Fruit fly (Drosophila melanogaster) whole organism, embryonic: ENCODE measurements around the gene Prp18.

Experiments
- Adf1 ChIP-seq: fragments of 200-800 bp; sonication (Bioruptor generic); IDR thresholded peaks from 2 replicates; pipeline ENCODE4 v1.3.6; 2022; ENCODE audit warnings: missing biosample characterization, missing genetic modification characterization
- C15 ChIP-seq: fragments of 200-800 bp; sonication (Bioruptor generic); IDR thresholded peaks from 3 replicates; pipeline ENCODE4 v1.3.6; 2022; ENCODE audit warnings: missing biosample characterization, missing genetic modification characterization
- CG11085 ChIP-seq: fragments of 200-800 bp; sonication (Bioruptor generic); IDR thresholded peaks from 2 replicates; pipeline ENCODE4 v1.3.6; 2022; ENCODE audit warnings: missing biosample characterization, missing genetic modification characterization
- CG11247 ChIP-seq: fragments of 200-800 bp; sonication (Bioruptor generic); IDR thresholded peaks from 2 replicates; pipeline ENCODE4 v1.3.6; 2022; ENCODE audit warnings: missing biosample characterization, missing genetic modification characterization
- CG11456 ChIP-seq: fragments of 200-800 bp; sonication (Bioruptor generic); IDR thresholded peaks from 3 replicates; pipeline ENCODE4 v1.3.6; 2022; ENCODE audit warnings: missing biosample characterization, missing genetic modification characterization
- CG11504 ChIP-seq: fragments of 200-800 bp; sonication (Bioruptor generic); optimal IDR thresholded peaks from 3 replicates; lab custom pipeline; 2019; ENCODE audit warnings: missing biosample characterization, mild to moderate bottlenecking, missing genetic modification characterization, moderate library complexity
- CG12391 ChIP-seq: fragments of 200-800 bp; sonication (Bioruptor generic); optimal IDR thresholded peaks from 3 replicates; lab custom pipeline; 2018; ENCODE audit warnings: missing biosample characterization, mild to moderate bottlenecking, missing genetic modification characterization, moderate library complexity
- CG13894 ChIP-seq: fragments of 200-800 bp; sonication (Bioruptor generic); optimal IDR thresholded peaks from 3 replicates; lab custom pipeline; 2018; ENCODE audit warnings: missing biosample characterization, mild to moderate bottlenecking, missing genetic modification characterization, moderate library complexity
- CG1529 ChIP-seq: fragments of 200-800 bp; sonication (Bioruptor generic); optimal IDR thresholded peaks from 3 replicates; lab custom pipeline; 2018; ENCODE audit warnings: missing biosample characterization, missing genetic modification characterization
- CG15479 ChIP-seq: fragments of 200-800 bp; sonication (Bioruptor generic); optimal IDR thresholded peaks from 3 replicates; lab custom pipeline; 2019; ENCODE audit warnings: missing biosample characterization, mild to moderate bottlenecking, missing genetic modification characterization, moderate library complexity
- CG2116 ChIP-seq: fragments of 200-800 bp; sonication (Bioruptor generic); optimal IDR thresholded peaks from 3 replicates; lab custom pipeline; 2018; ENCODE audit warnings: missing biosample characterization, mild to moderate bottlenecking, missing genetic modification characterization
- CG2199 ChIP-seq: fragments of 200-800 bp; sonication (Bioruptor generic); IDR thresholded peaks from 3 replicates; pipeline ENCODE4 v1.3.6; 2022; ENCODE audit warnings: missing biosample characterization, missing genetic modification characterization
- CG31224 ChIP-seq: fragments of 200-800 bp; sonication (Bioruptor generic); IDR thresholded peaks from 2 replicates; pipeline ENCODE4 v1.3.6; 2022; ENCODE audit warnings: missing biosample characterization, missing genetic modification characterization
- CG32772 ChIP-seq: fragments of 200-800 bp; sonication (Bioruptor generic); IDR thresholded peaks from 2 replicates; pipeline ENCODE4 v1.3.6; 2022; ENCODE audit warnings: missing biosample characterization, missing genetic modification characterization
- CG3407 ChIP-seq: fragments of 200-800 bp; sonication (Bioruptor generic); optimal IDR thresholded peaks from 2 replicates; lab custom pipeline; 2018; ENCODE audit warnings: missing biosample characterization, mild to moderate bottlenecking, missing genetic modification characterization
- CG34224 ChIP-seq: fragments of 200-800 bp; sonication (Bioruptor generic); IDR thresholded peaks from 3 replicates; pipeline ENCODE4 v1.3.6; 2022; ENCODE audit warnings: missing biosample characterization, missing genetic modification characterization; ENCODE audit not compliant: partially characterized antibody
- CG43689 ChIP-seq: fragments of 200-800 bp; sonication (Bioruptor generic); IDR thresholded peaks from 2 replicates; pipeline ENCODE4 v1.3.6; 2022; ENCODE audit warnings: missing biosample characterization, missing genetic modification characterization
- CG4707 ChIP-seq: fragments of 200-800 bp; sonication (Bioruptor generic); optimal IDR thresholded peaks from 2 replicates; lab custom pipeline; 2018; ENCODE audit warnings: missing biosample characterization, mild to moderate bottlenecking, missing genetic modification characterization, moderate library complexity
- CG6683 ChIP-seq: fragments of 200-800 bp; sonication (Bioruptor generic); optimal IDR thresholded peaks from 2 replicates; lab custom pipeline; 2017; ENCODE audit warnings: missing biosample characterization, mild to moderate bottlenecking, missing genetic modification characterization, missing genetic modification reagents
- CG7271 ChIP-seq: fragments of 200-800 bp; sonication (Bioruptor generic); optimal IDR thresholded peaks from 2 replicates; lab custom pipeline; 2018; ENCODE audit warnings: missing biosample characterization, mild to moderate bottlenecking, missing genetic modification characterization, moderate library complexity
- CG7357 ChIP-seq: fragments of 200-800 bp; sonication (Bioruptor generic); IDR thresholded peaks from 3 replicates; pipeline ENCODE4 v1.3.6; 2022; ENCODE audit warnings: missing biosample characterization, missing genetic modification characterization
- CG7745 ChIP-seq: fragments of 200-800 bp; sonication (Bioruptor generic); optimal IDR thresholded peaks from 2 replicates; lab custom pipeline; 2018; ENCODE audit warnings: missing biosample characterization, mild to moderate bottlenecking, missing genetic modification characterization, moderate library complexity
- CTCF ChIP-seq: fragments of 200-800 bp; sonication (Bioruptor generic); optimal IDR thresholded peaks from 2 replicates; lab custom pipeline; 2017; ENCODE audit warnings: missing biosample characterization, mild to moderate bottlenecking, missing genetic modification characterization, moderate library complexity
- Dip2 ChIP-seq: fragments of 200-800 bp; sonication (Bioruptor generic); IDR thresholded peaks from 2 replicates; pipeline ENCODE4 v1.3.6; 2022; ENCODE audit warnings: missing biosample characterization, missing genetic modification characterization
- Doc2 ChIP-seq: fragments of 200-800 bp; sonication (Bioruptor generic); IDR thresholded peaks from 2 replicates; pipeline ENCODE4 v1.3.6; 2022; ENCODE audit warnings: missing biosample characterization, missing genetic modification characterization
- Doc3 ChIP-seq: fragments of 200-800 bp; sonication (Bioruptor generic); IDR thresholded peaks from 3 replicates; pipeline ENCODE4 v1.3.6; 2022; ENCODE audit warnings: missing biosample characterization, missing genetic modification characterization; ENCODE audit not compliant: partially characterized antibody
- Dp ChIP-seq: fragments of 200-800 bp; sonication (Bioruptor generic); optimal IDR thresholded peaks from 2 replicates; lab custom pipeline; 2018; ENCODE audit warnings: missing biosample characterization, mild to moderate bottlenecking, missing genetic modification characterization, moderate library complexity
- NC2β ChIP-seq: fragments of 200-800 bp; sonication (Bioruptor generic); optimal IDR thresholded peaks from 2 replicates; lab custom pipeline; 2016; ENCODE audit warnings: missing biosample characterization, missing genetic modification characterization
- Stat92E ChIP-seq, 3 experiments: fragments of >200 bp in 2 of 3; fragments of 200-800 bp in 1 of 3; sonication (Bioruptor generic) in 1 of 3; optimal IDR thresholded peaks; 2 replicates each; lab custom pipeline; 2017 to 2019; ENCODE audit warnings: missing biosample characterization in 3 of 3, missing genetic modification characterization in 3 of 3, mild to moderate bottlenecking in 1 of 3, moderate library complexity in 1 of 3
- TFAM ChIP-seq: fragments of 200-800 bp; sonication (Bioruptor generic); optimal IDR thresholded peaks from 2 replicates; lab custom pipeline; 2017; ENCODE audit warnings: missing biosample characterization, missing genetic modification characterization, inconsistent platforms
- Trl ChIP-seq, 3 experiments: fragments of >200 bp in 2 of 3; fragments of 200-800 bp in 1 of 3; sonication (Bioruptor generic) in 1 of 3; optimal IDR thresholded peaks; 2 replicates in 1 of 3; 3 replicates in 2 of 3; lab custom pipeline; 2016 to 2017; ENCODE audit warnings: missing biosample characterization in 1 of 3, missing genetic modification characterization in 1 of 3
- al ChIP-seq: fragments of 200-800 bp; sonication (Bioruptor generic); IDR thresholded peaks from 2 replicates; pipeline ENCODE4 v1.3.6; 2022; ENCODE audit warnings: missing biosample characterization, missing genetic modification characterization
- ap ChIP-seq: fragments of 200-800 bp; sonication (Bioruptor generic); IDR thresholded peaks from 2 replicates; pipeline ENCODE4 v1.3.6; 2022; ENCODE audit warnings: missing biosample characterization, missing genetic modification characterization
- bcd ChIP-seq: fragments of 200-800 bp; sonication (Bioruptor generic); optimal IDR thresholded peaks from 2 replicates; lab custom pipeline; 2017; ENCODE audit warnings: missing biosample characterization, mild to moderate bottlenecking, missing genetic modification characterization
- dati ChIP-seq: fragments of 200-800 bp; sonication (Bioruptor generic); IDR thresholded peaks from 2 replicates; pipeline ENCODE4 v1.3.6; 2022; ENCODE audit warnings: missing biosample characterization, missing genetic modification characterization
- dmrt99B ChIP-seq: fragments of 200-800 bp; sonication (Bioruptor generic); optimal IDR thresholded peaks from 2 replicates; lab custom pipeline; 2018; ENCODE audit warnings: missing biosample characterization, mild to moderate bottlenecking, missing genetic modification characterization, moderate library complexity
- emc ChIP-seq: fragments of 200-800 bp; sonication (Bioruptor generic); optimal IDR thresholded peaks from 2 replicates; lab custom pipeline; 2016; ENCODE audit warnings: missing biosample characterization, missing genetic modification characterization
- grau ChIP-seq: fragments of 200-800 bp; optimal IDR thresholded peaks from 3 replicates; lab custom pipeline; 2019; ENCODE audit warnings: missing biosample characterization, mild to moderate bottlenecking, missing genetic modification characterization, moderate library complexity
- h ChIP-seq: fragments of >200 bp; optimal IDR thresholded peaks from 2 replicates; lab custom pipeline; 2017
- her ChIP-seq: fragments of 200-800 bp; sonication (Bioruptor generic); optimal IDR thresholded peaks from 2 replicates; lab custom pipeline; 2016; ENCODE audit warnings: missing biosample characterization, missing genetic modification characterization
- hth ChIP-seq: fragments of >200 bp; optimal IDR thresholded peaks from 2 replicates; lab custom pipeline; 2017; ENCODE audit warnings: inconsistent platforms
- lbe ChIP-seq: fragments of 200-800 bp; sonication (Bioruptor generic); optimal IDR thresholded peaks from 2 replicates; lab custom pipeline; 2016; ENCODE audit warnings: missing biosample characterization, mild to moderate bottlenecking, missing genetic modification characterization
- lov ChIP-seq, 2 experiments: fragments of 200-800 bp in 1 of 2; fragments of >200 bp in 1 of 2; sonication (Bioruptor generic) in 1 of 2; IDR thresholded peaks in 1 of 2; optimal IDR thresholded peaks in 1 of 2; 2 replicates in 1 of 2; 3 replicates in 1 of 2; pipeline versions ENCODE4 v1.3.6 to Lab custom; 2017 to 2022; ENCODE audit warnings: missing biosample characterization in 1 of 2, missing genetic modification characterization in 1 of 2
- mirr ChIP-seq: fragments of 200-800 bp; sonication (Bioruptor generic); optimal IDR thresholded peaks from 3 replicates; lab custom pipeline; 2018; ENCODE audit warnings: missing biosample characterization, mild to moderate bottlenecking, missing genetic modification characterization
- pfk ChIP-seq: fragments of 200-800 bp; sonication (Bioruptor generic); optimal IDR thresholded peaks from 2 replicates; lab custom pipeline; 2018; ENCODE audit warnings: missing biosample characterization, mild to moderate bottlenecking, missing genetic modification characterization, moderate library complexity
- prd ChIP-seq, 3 experiments: fragments of >200 bp in 2 of 3; fragments of 200-800 bp in 1 of 3; sonication (Bioruptor generic) in 1 of 3; optimal IDR thresholded peaks in 2 of 3; IDR thresholded peaks in 1 of 3; 2 replicates in 2 of 3; 3 replicates in 1 of 3; pipeline versions ENCODE4 v1.3.6 to Lab custom; 2017 to 2022; ENCODE audit warnings: missing biosample characterization in 1 of 3, missing genetic modification characterization in 1 of 3
- ranshi ChIP-seq: fragments of 200-800 bp; sonication (Bioruptor generic); IDR thresholded peaks from 2 replicates; pipeline ENCODE4 v1.3.6; 2022; ENCODE audit warnings: missing biosample characterization, missing genetic modification characterization
- sim ChIP-seq: fragments of 200-800 bp; sonication (Bioruptor generic); IDR thresholded peaks from 2 replicates; pipeline ENCODE4 v1.3.6; 2022; ENCODE audit warnings: missing biosample characterization, missing genetic modification characterization
- sob ChIP-seq: fragments of 200-800 bp; sonication (Bioruptor generic); IDR thresholded peaks from 2 replicates; pipeline ENCODE4 v1.3.6; 2022; ENCODE audit warnings: missing biosample characterization, missing genetic modification characterization
- sug ChIP-seq: fragments of 200-800 bp; optimal IDR thresholded peaks from 2 replicates; lab custom pipeline; 2019; ENCODE audit warnings: missing biosample characterization, mild to moderate bottlenecking, missing genetic modification characterization, moderate library complexity
- twi ChIP-seq: fragments of 200-800 bp; optimal IDR thresholded peaks from 2 replicates; lab custom pipeline; 2019; ENCODE audit warnings: missing biosample characterization, mild to moderate bottlenecking, missing genetic modification characterization, moderate library complexity
- usp ChIP-seq: fragments of >200 bp; optimal IDR thresholded peaks from 2 replicates; lab custom pipeline; 2017; ENCODE audit warnings: missing biosample characterization, missing genetic modification characterization

Prp18 gene

DNA sequence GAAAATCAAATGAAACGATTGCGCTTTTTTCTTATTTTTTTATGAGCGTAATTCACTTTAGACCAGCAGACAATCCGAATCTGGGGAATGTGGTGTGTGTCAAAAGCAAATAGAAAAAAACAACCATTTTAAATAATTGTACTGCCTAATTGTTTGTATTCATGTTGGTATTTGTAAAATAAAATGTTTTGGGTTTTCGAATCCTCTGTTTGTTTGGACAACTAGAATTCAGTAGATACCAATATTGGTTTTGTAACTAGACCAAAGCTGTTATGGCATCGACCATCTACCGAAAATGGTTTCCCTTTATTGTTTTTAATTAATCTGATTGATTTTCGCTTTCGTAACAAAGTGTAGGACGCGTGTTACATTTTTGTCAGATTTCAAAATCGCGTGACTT is 20.1 kb downstream of the Prp18 start (continued):
- TF ChIP-seq CG3407 (GFP tag; lab: Kevin White, UChicago) (no peak), CG1529 (GFP tag; lab: Kevin White, UChicago) (no peak), CG12391 (tag; lab: Kevin White, UChicago) (no peak), Dip2 (GFP tag; lab: Robert Waterston, UW) (no peak), mirr (GFP tag; lab: Kevin White, UChicago) (no peak), ranshi (GFP tag; lab: Robert Waterston, UW) (no peak), TFAM (no peak), usp (GFP tag; lab: Kevin White, UChicago) (no peak), dati (GFP tag; lab: Robert Waterston, UW) (no peak), NC2β (GFP tag; lab: Kevin White, UChicago) (no peak), CG34224 (GFP tag; lab: Robert Waterston, UW) (no peak), CTCF (GFP tag; lab: Kevin White, UChicago) (no peak), CG43689 (GFP tag; lab: Robert Waterston, UW) (no peak), CG7357 (GFP tag; lab: Robert Waterston, UW) (no peak), CG11456 (GFP tag; lab: Robert Waterston, UW) (no peak), Doc2 (GFP tag; lab: Robert Waterston, UW) (no peak), Dp (GFP tag; lab: Kevin White, UChicago) (no peak), lbe (no peak), prd (optimal IDR thresholded peaks at IDR 0.05; lab: Kevin White, UChicago) (no peak), prd (GFP tag; IDR thresholded peaks at IDR 0.05; lab: Robert Waterston, UW) (no peak), Stat92E (GFP tag; optimal IDR thresholded peaks at IDR 0.05; lab: Kevin White, UChicago) (no peak), sob (GFP tag; lab: Robert Waterston, UW) (no peak), ap (no peak), Adf1 (GFP tag; lab: Robert Waterston, UW) (no peak), h (lab: Kevin White, UChicago) (no peak), Trl (optimal IDR thresholded peaks at IDR 0.05; lab: Kevin White, UChicago) (no peak), Trl (GFP tag; optimal IDR thresholded peaks at IDR 0.05; lab: Kevin White, UChicago) (no peak), C15 (GFP tag; lab: Robert Waterston, UW) (no peak), CG11085 (no peak), pfk (GFP tag; lab: Kevin White, UChicago) (no peak), CG7271 (tag; lab: Kevin White, UChicago) (peak; percentile 76), sim (GFP tag; lab: Robert Waterston, UW) (0 out of 2 replicates have a peak, but pooled peaks have one; percentile 38), CG2116 (GFP tag; lab: Kevin White, UChicago) (no peak), CG31224 (GFP tag; lab: Robert Waterston, UW) (no peak), emc (GFP tag; lab: Kevin White, UChicago) (no peak), CG7745 (tag; lab: Kevin White, UChicago) (no peak), grau (tag; lab: Kevin White, UChicago) (no peak), sug (tag; lab: Kevin White, UChicago) (no peak), CG15479 (GFP tag; lab: Kevin White, UChicago) (no peak), her (no peak), Doc3 (GFP tag; lab: Robert Waterston, UW) (no peak), lov (optimal IDR thresholded peaks at IDR 0.05; lab: Kevin White, UChicago) (no peak), lov (GFP tag; IDR thresholded peaks at IDR 0.05; lab: Robert Waterston, UW) (no peak), CG32772 (GFP tag; lab: Robert Waterston, UW) (no peak), CG11504 (tag; lab: Kevin White, UChicago) (peak; percentile 9), CG2199 (GFP tag; lab: Robert Waterston, UW) (no peak), hth (lab: Kevin White, UChicago) (no peak), CG11247 (no peak), bcd (peak; percentile 2), dmrt99B (tag; lab: Kevin White, UChicago) (no peak), CG13894 (tag; lab: Kevin White, UChicago) (no peak), CG6683 (no peak), al (GFP tag; lab: Robert Waterston, UW) (no peak), twi (no peak), CG4707 (GFP tag; lab: Kevin White, UChicago) (no peak)
